Fruit fly (Drosophila melanogaster) whole organism, embryonic: ENCODE measurements around the gene CG7806.

ENCODE experiments used
- CG11723 ChIP-seq: fragments of 200-800 bp; sonication (Bioruptor generic); optimal IDR thresholded peaks from 2 replicates; lab custom pipeline; 2017; ENCODE audit warnings: missing biosample characterization, mild to moderate bottlenecking, missing genetic modification characterization
- CG12219 ChIP-seq: fragments of 200-800 bp; sonication (Bioruptor generic); optimal IDR thresholded peaks from 3 replicates; lab custom pipeline; 2018; ENCODE audit warnings: missing biosample characterization, mild to moderate bottlenecking, missing genetic modification characterization
- E2f1 ChIP-seq: fragments of 200-800 bp; sonication (Bioruptor generic); IDR thresholded peaks from 2 replicates; pipeline ENCODE4 v1.3.6; 2022; ENCODE audit warnings: missing biosample characterization, missing genetic modification characterization
- HLH54F ChIP-seq: fragments of 200-800 bp; sonication (Bioruptor generic); optimal IDR thresholded peaks from 3 replicates; lab custom pipeline; 2016; ENCODE audit warnings: missing biosample characterization, missing genetic modification characterization
- chm ChIP-seq: fragments of 200-800 bp; sonication (Bioruptor generic); IDR thresholded peaks from 2 replicates; pipeline ENCODE4 v1.3.6; 2022; ENCODE audit warnings: missing biosample characterization, missing genetic modification characterization
- dmrt11E ChIP-seq: fragments of 200-800 bp; sonication (Bioruptor generic); optimal IDR thresholded peaks from 3 replicates; lab custom pipeline; 2018; ENCODE audit warnings: missing biosample characterization, mild to moderate bottlenecking, missing genetic modification characterization, moderate library complexity
- ken ChIP-seq: fragments of 200-800 bp; sonication (Bioruptor generic); IDR thresholded peaks from 3 replicates; pipeline ENCODE4 v1.3.6; 2022; ENCODE audit warnings: missing biosample characterization, missing genetic modification characterization
- sc ChIP-seq, 3 experiments: fragments of >200 bp in 2 of 3; fragments of 200-800 bp in 1 of 3; sonication (Bioruptor generic) in 1 of 3; optimal IDR thresholded peaks; 2 replicates in 2 of 3; 3 replicates in 1 of 3; lab custom pipeline; 2017; ENCODE audit warnings: mild to moderate bottlenecking in 1 of 3, missing biosample characterization in 1 of 3, missing genetic modification characterization in 1 of 3, missing genetic modification reagents in 1 of 3
- so ChIP-seq: fragments of 200-800 bp; sonication (Bioruptor generic); IDR thresholded peaks from 3 replicates; pipeline ENCODE4 v1.3.6; 2022; ENCODE audit warnings: missing biosample characterization, missing genetic modification characterization
- sqz ChIP-seq: fragments of 200-800 bp; sonication (Bioruptor generic); optimal IDR thresholded peaks from 3 replicates; lab custom pipeline; 2018; ENCODE audit warnings: missing biosample characterization, mild to moderate bottlenecking, missing genetic modification characterization
- stwl ChIP-seq: fragments of 200-800 bp; sonication (Bioruptor generic); optimal IDR thresholded peaks from 3 replicates; lab custom pipeline; 2018; ENCODE audit warnings: missing biosample characterization, mild to moderate bottlenecking, missing genetic modification characterization, moderate library complexity

- TF ChIP-seq chm (GFP tag; lab: Robert Waterston, UW) = no peak
- TF ChIP-seq sqz (GFP tag; lab: Kevin White, UChicago) = no peak
- TF ChIP-seq HLH54F (GFP tag; lab: Kevin White, UChicago) = no peak
- no peak for TF ChIP-seq dmrt11E (tag; lab: Kevin White, UChicago)
- TF ChIP-seq so (GFP tag; lab: Robert Waterston, UW) = no peak
- TF ChIP-seq stwl (tag; lab: Kevin White, UChicago) = no peak
- no peak for TF ChIP-seq CG11723 (GFP tag; lab: Kevin White, UChicago)
- no peak for TF ChIP-seq ken
- no peak for TF ChIP-seq sc (optimal IDR thresholded peaks at IDR 0.05; lab: Kevin White, UChicago)
- no peak for TF ChIP-seq sc (GFP tag; optimal IDR thresholded peaks at IDR 0.05; lab: Kevin White, UChicago)
- no peak for TF ChIP-seq E2f1 (GFP tag; lab: Robert Waterston, UW)
- TF ChIP-seq CG12219 = no peak
Observed at dm6 chr2L:8274127-8274526, 37.1 kb upstream of the CG7806 start.
